Worm (Caenorhabditis elegans): ENCODE measurements around the gene wago-5.

DNA sequence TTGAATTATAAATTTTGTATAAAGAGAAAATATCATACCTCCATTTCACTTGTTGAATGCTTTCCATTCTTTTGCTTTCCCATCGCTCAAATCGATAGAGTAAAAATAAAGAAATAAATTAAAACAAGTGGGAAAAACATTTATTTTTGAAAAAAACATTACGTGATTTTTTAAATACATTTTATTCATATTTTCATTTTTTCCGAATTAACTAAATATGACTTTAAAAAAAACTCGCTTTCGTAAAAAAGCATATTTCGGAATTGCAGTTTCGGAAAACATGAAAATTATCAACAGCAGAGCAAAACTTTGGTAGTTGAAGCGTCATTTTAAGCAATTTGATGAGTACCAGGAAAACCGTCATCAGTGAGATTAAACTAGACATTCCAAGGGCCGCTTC, 15.7 kb downstream of the wago-5 start, which contains the start of gene K05F1.8:
- TF ChIP-seq cog-1 (tag; optimal IDR thresholded peaks at IDR 0.05), result no peak
- no peak for TF ChIP-seq flt-1 (GFP tag; IDR thresholded peaks at IDR 0.05)
- TF ChIP-seq med-1 (GFP tag; optimal IDR thresholded peaks at IDR 0.05; ENCODE audit: insufficient read depth), result no peak
